Fruit fly (Drosophila melanogaster) whole organism, wandering third instar larva: ENCODE measurements around the gene Prp3.

Source experiments
- Abd-B ChIP-seq: fragments of >200 bp; optimal IDR thresholded peaks from 2 replicates; lab custom pipeline; 2017; ENCODE audit warnings: missing biosample characterization, missing genetic modification characterization
- CrebA ChIP-seq: fragments of 200-800 bp; sonication (Bioruptor generic); optimal IDR thresholded peaks from 2 replicates; lab custom pipeline; 2016; ENCODE audit warnings: missing biosample characterization, mild to moderate bottlenecking, missing genetic modification characterization, borderline replicate concordance
- HLH106 ChIP-seq: fragments of 200-800 bp; optimal IDR thresholded peaks from 3 replicates; lab custom pipeline; 2019; ENCODE audit warnings: missing biosample characterization, mild to moderate bottlenecking, missing genetic modification characterization, moderate library complexity
- Hnf4 ChIP-seq: fragments of 200-800 bp; sonication (Bioruptor generic); optimal IDR thresholded peaks from 2 replicates; lab custom pipeline; 2016; ENCODE audit warnings: missing biosample characterization, mild to moderate bottlenecking, missing genetic modification characterization
- dmrt93B ChIP-seq: fragments of 200-800 bp; sonication (Bioruptor generic); optimal IDR thresholded peaks from 2 replicates; lab custom pipeline; 2018; ENCODE audit warnings: missing biosample characterization, mild to moderate bottlenecking, missing genetic modification characterization
- fru ChIP-seq: fragments of 200-800 bp; sonication (Bioruptor generic); optimal IDR thresholded peaks from 3 replicates; lab custom pipeline; 2016; ENCODE audit warnings: missing biosample characterization, mild to moderate bottlenecking, missing genetic modification characterization
- h ChIP-seq: fragments of 200-800 bp; sonication (Bioruptor generic); optimal IDR thresholded peaks from 3 replicates; lab custom pipeline; 2016; ENCODE audit warnings: missing biosample characterization, mild to moderate bottlenecking, missing genetic modification characterization
- sv ChIP-seq: fragments of 200-800 bp; sonication (Bioruptor generic); optimal IDR thresholded peaks from 3 replicates; lab custom pipeline; 2016; ENCODE audit warnings: missing biosample characterization, missing genetic modification characterization

DNA sequence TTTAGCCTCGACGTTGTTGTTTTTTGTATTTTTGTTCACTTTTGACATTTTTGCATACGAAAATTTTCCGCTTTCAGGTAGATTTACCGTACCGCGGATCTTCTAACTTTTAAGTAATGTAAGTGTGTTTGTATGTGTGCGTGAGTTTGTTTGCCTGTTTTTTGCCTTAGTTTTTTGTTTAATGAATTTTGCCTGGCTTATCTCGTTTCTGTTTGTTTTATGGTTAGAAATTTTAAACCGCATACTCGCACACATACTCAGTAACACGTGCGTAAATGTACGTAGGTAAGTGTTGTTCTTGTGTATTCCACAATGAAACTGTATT is 12.5 kb upstream of the Prp3 start:
- no peak for TF ChIP-seq CrebA
- no peak for TF ChIP-seq Abd-B (GFP tag; lab: Kevin White, UChicago)
- no peak for TF ChIP-seq fru
- TF ChIP-seq dmrt93B (GFP tag; lab: Kevin White, UChicago) = no peak
- TF ChIP-seq h (GFP tag; lab: Kevin White, UChicago) = no peak
- no peak for TF ChIP-seq Hnf4 (GFP tag; lab: Kevin White, UChicago)
- TF ChIP-seq sv (GFP tag; lab: Kevin White, UChicago) = no peak
- TF ChIP-seq HLH106 = no peak
